Fruit fly (Drosophila melanogaster) whole organism, embryonic: Measurements from ENCODE around the gene her.

Experiments used
- Atf6 ChIP-seq: fragments of 200-800 bp; sonication (Bioruptor generic); IDR thresholded peaks from 2 replicates; pipeline ENCODE4 v1.3.6; 2022; ENCODE audit warnings: missing biosample characterization, missing genetic modification characterization
- Awh ChIP-seq: fragments of 200-800 bp; sonication (Bioruptor generic); IDR thresholded peaks from 2 replicates; pipeline ENCODE4, ENCODE4 v1.3.6; 2022; ENCODE audit warnings: missing biosample characterization, missing genetic modification characterization
- B-H2 ChIP-seq: fragments of 200-800 bp; sonication (Bioruptor generic); optimal IDR thresholded peaks from 2 replicates; lab custom pipeline; 2018; ENCODE audit warnings: missing biosample characterization, mild to moderate bottlenecking, missing genetic modification characterization
- Bgb ChIP-seq: fragments of 200-800 bp; sonication (Bioruptor generic); IDR thresholded peaks from 2 replicates; pipeline ENCODE4 v1.3.6; 2022; ENCODE audit warnings: missing biosample characterization, missing genetic modification characterization; ENCODE audit not compliant: partially characterized antibody
- CG10147 ChIP-seq: fragments of 200-800 bp; sonication (Bioruptor generic); optimal IDR thresholded peaks from 2 replicates; lab custom pipeline; 2019; ENCODE audit warnings: missing biosample characterization, mild to moderate bottlenecking, missing genetic modification characterization, moderate library complexity
- CG1024 ChIP-seq: fragments of 200-800 bp; sonication (Bioruptor generic); IDR thresholded peaks from 2 replicates; pipeline ENCODE4 v1.3.6; 2022; ENCODE audit warnings: missing biosample characterization, missing genetic modification characterization
- CG10366 ChIP-seq: fragments of 200-800 bp; sonication (Bioruptor generic); IDR thresholded peaks from 2 replicates; pipeline ENCODE4 v1.3.6; 2022; ENCODE audit warnings: missing biosample characterization, missing genetic modification characterization
- CG11456 ChIP-seq: fragments of 200-800 bp; sonication (Bioruptor generic); IDR thresholded peaks from 3 replicates; pipeline ENCODE4 v1.3.6; 2022; ENCODE audit warnings: missing biosample characterization, missing genetic modification characterization
- CG11560 ChIP-seq: fragments of 200-800 bp; sonication (Bioruptor generic); IDR thresholded peaks from 3 replicates; pipeline ENCODE4 v1.3.6; 2022; ENCODE audit warnings: missing biosample characterization, missing genetic modification characterization
- CG12391 ChIP-seq: fragments of 200-800 bp; sonication (Bioruptor generic); optimal IDR thresholded peaks from 3 replicates; lab custom pipeline; 2018; ENCODE audit warnings: missing biosample characterization, mild to moderate bottlenecking, missing genetic modification characterization, moderate library complexity
- CG13424 ChIP-seq: fragments of 200-800 bp; sonication (Bioruptor generic); optimal IDR thresholded peaks from 2 replicates; lab custom pipeline; 2019; ENCODE audit warnings: missing biosample characterization, mild to moderate bottlenecking, missing genetic modification characterization, moderate library complexity
- CG15696 ChIP-seq: fragments of 200-800 bp; sonication (Bioruptor generic); optimal IDR thresholded peaks from 2 replicates; lab custom pipeline; 2019; ENCODE audit warnings: missing biosample characterization, mild to moderate bottlenecking, missing genetic modification characterization, moderate library complexity
- CG17612 ChIP-seq: fragments of 200-800 bp; sonication (Bioruptor generic); IDR thresholded peaks from 2 replicates; pipeline ENCODE4 v1.3.6; 2022; ENCODE audit warnings: missing biosample characterization, missing genetic modification characterization
- CG30020 ChIP-seq: fragments of 200-800 bp; optimal IDR thresholded peaks from 2 replicates; lab custom pipeline; 2019; ENCODE audit warnings: missing biosample characterization, mild to moderate bottlenecking, missing genetic modification characterization, moderate library complexity
- CG3065 ChIP-seq: fragments of 200-800 bp; sonication (Bioruptor generic); optimal IDR thresholded peaks from 2 replicates; lab custom pipeline; 2016; ENCODE audit warnings: missing biosample characterization, missing genetic modification characterization
- CG42726 ChIP-seq: fragments of 200-800 bp; sonication (Bioruptor generic); IDR thresholded peaks from 2 replicates; pipeline ENCODE4 v1.3.6; 2022; ENCODE audit warnings: missing biosample characterization, missing genetic modification characterization; ENCODE audit not compliant: partially characterized antibody
- CG4360 ChIP-seq: fragments of 200-800 bp; sonication (Bioruptor generic); IDR thresholded peaks from 2 replicates; pipeline ENCODE4 v1.3.6; 2022; ENCODE audit warnings: missing biosample characterization, missing genetic modification characterization
- CG4617 ChIP-seq: fragments of 200-800 bp; sonication (Bioruptor generic); optimal IDR thresholded peaks from 3 replicates; lab custom pipeline; 2016; ENCODE audit warnings: missing biosample characterization, missing genetic modification characterization, borderline replicate concordance
- CG4820 ChIP-seq: fragments of 200-800 bp; sonication (Bioruptor generic); optimal IDR thresholded peaks from 3 replicates; lab custom pipeline; 2016; ENCODE audit warnings: missing biosample characterization, missing genetic modification characterization
- CG6813 ChIP-seq: fragments of 200-800 bp; sonication (Bioruptor generic); optimal IDR thresholded peaks from 2 replicates; lab custom pipeline; 2017; ENCODE audit warnings: missing biosample characterization, missing genetic modification characterization, mild to moderate bottlenecking, moderate library complexity, missing genetic modification reagents
- Chrac-16 ChIP-seq: fragments of 200-800 bp; sonication (Bioruptor generic); optimal IDR thresholded peaks from 3 replicates; lab custom pipeline; 2016; ENCODE audit warnings: missing biosample characterization, missing genetic modification characterization
- Dek ChIP-seq: fragments of 200-800 bp; sonication (Bioruptor generic); optimal IDR thresholded peaks from 3 replicates; lab custom pipeline; 2019; ENCODE audit warnings: missing biosample characterization, mild to moderate bottlenecking, missing genetic modification characterization, moderate library complexity
- Doc3 ChIP-seq: fragments of 200-800 bp; sonication (Bioruptor generic); IDR thresholded peaks from 3 replicates; pipeline ENCODE4 v1.3.6; 2022; ENCODE audit warnings: missing biosample characterization, missing genetic modification characterization; ENCODE audit not compliant: partially characterized antibody
- Hmr ChIP-seq: fragments of 200-800 bp; sonication (Bioruptor generic); optimal IDR thresholded peaks from 3 replicates; lab custom pipeline; 2017; ENCODE audit warnings: mild to moderate bottlenecking, missing biosample characterization, missing genetic modification reagents, missing genetic modification characterization
- Hr51 ChIP-seq, 2 experiments: fragments of 200-800 bp; sonication (Bioruptor generic); optimal IDR thresholded peaks; 2 replicates in 1 of 2; 3 replicates in 1 of 2; lab custom pipeline; 2016 to 2018; ENCODE audit warnings: missing biosample characterization in 2 of 2, missing genetic modification characterization in 2 of 2, mild to moderate bottlenecking in 1 of 2, moderate library complexity in 1 of 2
- Lhr ChIP-seq: fragments of 200-800 bp; sonication (Bioruptor generic); optimal IDR thresholded peaks from 3 replicates; lab custom pipeline; 2017; ENCODE audit warnings: mild to moderate bottlenecking, missing biosample characterization, missing genetic modification reagents, missing genetic modification characterization
- Max ChIP-seq: fragments of 200-800 bp; sonication (Bioruptor generic); optimal IDR thresholded peaks from 2 replicates; lab custom pipeline; 2016; ENCODE audit warnings: missing biosample characterization, mild to moderate bottlenecking, missing genetic modification characterization
- Nf-YB ChIP-seq: fragments of 200-800 bp; sonication (Bioruptor generic); optimal IDR thresholded peaks from 3 replicates; lab custom pipeline; 2019; ENCODE audit warnings: missing biosample characterization, mild to moderate bottlenecking, missing genetic modification characterization, moderate library complexity
- Oli ChIP-seq: fragments of 200-800 bp; sonication (Bioruptor generic); optimal IDR thresholded peaks from 2 replicates; lab custom pipeline; 2018; ENCODE audit warnings: missing biosample characterization, mild to moderate bottlenecking, missing genetic modification characterization, moderate library complexity
- Poxn ChIP-seq: fragments of 200-800 bp; sonication (Bioruptor generic); IDR thresholded peaks from 2 replicates; pipeline ENCODE4 v1.3.6; 2022; ENCODE audit warnings: missing biosample characterization, missing genetic modification characterization
- Sry-β ChIP-seq: fragments of 200-800 bp; sonication (Bioruptor generic); optimal IDR thresholded peaks from 2 replicates; lab custom pipeline; 2018; ENCODE audit warnings: missing biosample characterization, mild to moderate bottlenecking, missing genetic modification characterization, moderate library complexity
- Trl ChIP-seq, 3 experiments: fragments of >200 bp in 2 of 3; fragments of 200-800 bp in 1 of 3; sonication (Bioruptor generic) in 1 of 3; optimal IDR thresholded peaks; 2 replicates in 1 of 3; 3 replicates in 2 of 3; lab custom pipeline; 2016 to 2017; ENCODE audit warnings: missing biosample characterization in 1 of 3, missing genetic modification characterization in 1 of 3
- YL-1 ChIP-seq: fragments of 200-800 bp; sonication (Bioruptor generic); optimal IDR thresholded peaks from 3 replicates; lab custom pipeline; 2017; ENCODE audit warnings: missing biosample characterization, mild to moderate bottlenecking, missing genetic modification characterization
- ap ChIP-seq: fragments of 200-800 bp; sonication (Bioruptor generic); IDR thresholded peaks from 2 replicates; pipeline ENCODE4 v1.3.6; 2022; ENCODE audit warnings: missing biosample characterization, missing genetic modification characterization
- az2 ChIP-seq: fragments of 200-800 bp; sonication (Bioruptor generic); optimal IDR thresholded peaks from 3 replicates; lab custom pipeline; 2016; ENCODE audit warnings: missing biosample characterization, missing genetic modification characterization
- cad ChIP-seq: fragments of >200 bp; optimal IDR thresholded peaks from 2 replicates; lab custom pipeline; 2017; ENCODE audit warnings: missing biosample characterization, missing genetic modification characterization
- croc ChIP-seq: fragments of 200-800 bp; sonication (Bioruptor generic); conservative IDR thresholded peaks from 3 replicates; pipeline ENCODE4 v1.3.6; 2022; ENCODE audit warnings: missing biosample characterization, missing genetic modification characterization
- cwo ChIP-seq: fragments of 200-800 bp; sonication (Bioruptor generic); optimal IDR thresholded peaks from 3 replicates; lab custom pipeline; 2017; ENCODE audit warnings: missing biosample characterization, missing genetic modification characterization, mild to moderate bottlenecking, moderate library complexity, missing genetic modification reagents
- inv ChIP-seq: fragments of 200-800 bp; sonication (Bioruptor generic); IDR thresholded peaks from 2 replicates; pipeline ENCODE4 v1.3.6; 2022; ENCODE audit warnings: missing biosample characterization, missing genetic modification characterization; ENCODE audit not compliant: partially characterized antibody
- jigr1 ChIP-seq: fragments of 200-800 bp; sonication (Bioruptor generic); IDR thresholded peaks from 3 replicates; pipeline ENCODE4 v1.3.6; 2022; ENCODE audit warnings: missing biosample characterization, missing genetic modification characterization
- ken ChIP-seq: fragments of 200-800 bp; sonication (Bioruptor generic); IDR thresholded peaks from 3 replicates; pipeline ENCODE4 v1.3.6; 2022; ENCODE audit warnings: missing biosample characterization, missing genetic modification characterization
- onecut ChIP-seq: fragments of 200-800 bp; sonication (Bioruptor generic); IDR thresholded peaks from 2 replicates; pipeline ENCODE4 v1.3.6; 2022; ENCODE audit warnings: missing biosample characterization, missing genetic modification characterization
- peb ChIP-seq: fragments of 200-800 bp; sonication (Bioruptor generic); IDR thresholded peaks from 2 replicates; pipeline ENCODE4 v1.3.6; 2022; ENCODE audit warnings: missing biosample characterization, missing genetic modification characterization
- run ChIP-seq: fragments of 200-800 bp; sonication (Bioruptor generic); optimal IDR thresholded peaks from 3 replicates; lab custom pipeline; 2018; ENCODE audit warnings: missing biosample characterization, mild to moderate bottlenecking, missing genetic modification characterization
- sc ChIP-seq, 3 experiments: fragments of >200 bp in 2 of 3; fragments of 200-800 bp in 1 of 3; sonication (Bioruptor generic) in 1 of 3; optimal IDR thresholded peaks; 2 replicates in 2 of 3; 3 replicates in 1 of 3; lab custom pipeline; 2017; ENCODE audit warnings: mild to moderate bottlenecking in 1 of 3, missing biosample characterization in 1 of 3, missing genetic modification characterization in 1 of 3, missing genetic modification reagents in 1 of 3
- schlank ChIP-seq: fragments of 200-800 bp; sonication (Bioruptor generic); optimal IDR thresholded peaks from 2 replicates; lab custom pipeline; 2018; ENCODE audit warnings: missing biosample characterization, mild to moderate bottlenecking, missing genetic modification characterization
- sd ChIP-seq: fragments of 200-800 bp; sonication (Bioruptor generic); optimal IDR thresholded peaks from 3 replicates; lab custom pipeline; 2018; ENCODE audit warnings: missing biosample characterization, mild to moderate bottlenecking, missing genetic modification characterization, moderate library complexity
- sim ChIP-seq: fragments of 200-800 bp; sonication (Bioruptor generic); IDR thresholded peaks from 2 replicates; pipeline ENCODE4 v1.3.6; 2022; ENCODE audit warnings: missing biosample characterization, missing genetic modification characterization
- yki ChIP-seq: fragments of >200 bp; optimal IDR thresholded peaks from 3 replicates; lab custom pipeline; 2018
- z ChIP-seq: fragments of 200-800 bp; sonication (Bioruptor generic); IDR thresholded peaks from 3 replicates; pipeline ENCODE4 v1.3.6; 2022; ENCODE audit warnings: missing biosample characterization, missing genetic modification characterization

Gene her

dm6 chr2L:16647773-16648172 lies 29.2 kb upstream of the her start (continued):
- no peak for TF ChIP-seq CG4360 (GFP tag; lab: Robert Waterston, UW)
- TF ChIP-seq CG4820 (GFP tag; lab: Kevin White, UChicago), result no peak
- TF ChIP-seq Sry-β (GFP tag; lab: Kevin White, UChicago), result no peak
- TF ChIP-seq cwo (GFP tag; lab: Kevin White, UChicago), result peak; percentile 86
- TF ChIP-seq YL-1 (GFP tag; lab: Kevin White, UChicago), result no peak
- no peak for TF ChIP-seq CG11560 (tag; lab: Robert Waterston, UW)
- TF ChIP-seq peb (GFP tag; lab: Robert Waterston, UW), result no peak
- TF ChIP-seq CG15696 (tag; lab: Kevin White, UChicago), result peak; percentile 11
- peak; percentile 61 for TF ChIP-seq CG12391
- TF ChIP-seq Bgb (GFP tag; lab: Robert Waterston, UW), result no peak
- TF ChIP-seq CG30020 (tag; lab: Kevin White, UChicago), result no peak
- no peak for TF ChIP-seq z (GFP tag; lab: Robert Waterston, UW)
- TF ChIP-seq Awh (GFP tag; lab: Robert Waterston, UW), result no peak
- peak; percentile 51 for TF ChIP-seq Oli (tag; lab: Kevin White, UChicago)
- peak; percentile 68 for TF ChIP-seq CG10147 (GFP tag; lab: Kevin White, UChicago)
- peak; percentile 75 for TF ChIP-seq Hmr (GFP tag; lab: Kevin White, UChicago)
- TF ChIP-seq az2 (GFP tag; lab: Kevin White, UChicago), result no peak
- TF ChIP-seq sc (optimal IDR thresholded peaks at IDR 0.05; lab: Kevin White, UChicago), result no peak
- no peak for TF ChIP-seq sc (GFP tag; optimal IDR thresholded peaks at IDR 0.05; lab: Kevin White, UChicago)
- no peak for TF ChIP-seq Trl (optimal IDR thresholded peaks at IDR 0.05; lab: Kevin White, UChicago)
- TF ChIP-seq Trl (GFP tag; optimal IDR thresholded peaks at IDR 0.05; lab: Kevin White, UChicago), result no peak
- TF ChIP-seq CG10366 (GFP tag; lab: Robert Waterston, UW), result peak; percentile 54
- no peak for TF ChIP-seq Doc3
- TF ChIP-seq sim, result no peak
- TF ChIP-seq B-H2 (GFP tag; lab: Kevin White, UChicago), result no peak
- TF ChIP-seq Nf-YB (GFP tag; lab: Kevin White, UChicago), result no peak
- peak; percentile 42 for TF ChIP-seq Max
- no peak for TF ChIP-seq inv
- peak; percentile 46 for TF ChIP-seq sd
- no peak for TF ChIP-seq yki (lab: Kevin White, UChicago)
- TF ChIP-seq Hr51 (GFP tag; optimal IDR thresholded peaks at IDR 0.05; lab: Kevin White, UChicago), result peak; percentile 42 to 60
- TF ChIP-seq Dek (tag; lab: Kevin White, UChicago), result peak; percentile 40
- TF ChIP-seq ap (GFP tag; lab: Robert Waterston, UW), result no peak
- peak; percentile 32 for TF ChIP-seq CG6813
- no peak; the same call in 2 of the 3 replicates for TF ChIP-seq croc (GFP tag; lab: Robert Waterston, UW)
- TF ChIP-seq CG3065, result no peak
- peak; percentile 60 for TF ChIP-seq Atf6 (GFP tag; lab: Robert Waterston, UW)
- TF ChIP-seq Lhr, result no peak
- TF ChIP-seq ken (GFP tag; lab: Robert Waterston, UW), result no peak
- no peak for TF ChIP-seq CG1024
- peak; percentile 50 for TF ChIP-seq onecut (GFP tag; lab: Robert Waterston, UW)
- TF ChIP-seq Poxn (GFP tag; lab: Robert Waterston, UW), result no peak
- peak; percentile 58 for TF ChIP-seq CG13424
- no peak for TF ChIP-seq CG42726 (GFP tag; lab: Robert Waterston, UW)
- TF ChIP-seq schlank (tag; lab: Kevin White, UChicago), result peak; percentile 8
- peak; percentile 20 for TF ChIP-seq run (tag; lab: Kevin White, UChicago)
- no peak for TF ChIP-seq CG17612 (GFP tag; lab: Robert Waterston, UW)
- no peak for TF ChIP-seq CG11456 (GFP tag; lab: Robert Waterston, UW)
- TF ChIP-seq Chrac-16 (GFP tag; lab: Kevin White, UChicago), result peak; percentile 21
- no peak for TF ChIP-seq CG4617 (GFP tag; lab: Kevin White, UChicago)
- no peak for TF ChIP-seq jigr1
- TF ChIP-seq cad, result no peak
